Worm (Caenorhabditis elegans) whole organism, dauer: ENCODE measurements around the gene C54C6.7.

Experiments used
- unc-62 ChIP-seq: sonication (generic microtip); optimal IDR thresholded peaks from 2 replicates; lab custom pipeline; 2017; ENCODE audit warnings: missing biosample characterization, missing genetic modification reagents, missing genetic modification characterization

C54C6.7 gene

DNA sequence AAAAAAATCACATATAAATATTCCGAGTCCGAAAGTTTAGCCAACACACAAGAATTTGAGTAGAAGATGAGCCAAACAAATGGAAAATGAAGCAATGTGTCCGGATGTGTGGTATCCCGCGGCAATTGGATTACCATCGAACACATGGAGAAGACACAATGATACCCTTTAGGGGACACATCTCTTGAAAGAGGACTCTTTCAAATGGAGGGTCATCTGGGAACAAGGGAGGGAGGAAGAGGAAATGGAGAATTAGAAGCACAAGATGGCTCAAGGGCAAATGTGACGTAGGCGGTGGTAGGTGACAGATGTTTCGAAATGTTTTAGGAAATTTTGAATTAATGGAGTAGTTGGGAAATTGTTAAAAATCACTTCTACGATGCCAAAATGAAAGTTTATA is 3.2 kb downstream of the C54C6.7 start:
- no peak for TF ChIP-seq unc-62 (GFP tag; lab: Kevin White, UChicago)

ce11 chrIII:3542105-3542504 is 4.1 kb downstream of the C54C6.7 start:
- no peak for TF ChIP-seq unc-62 (GFP tag; lab: Kevin White, UChicago)

- no peak for TF ChIP-seq unc-62 (GFP tag; lab: Kevin White, UChicago)
These were observed 4.7 kb downstream of the C54C6.7 start, which contains the start of gene ben-1 for ce11 chrIII:3541539-3541938. Gene ben-1 (minus strand): TSS chrIII:3541639.

DNA sequence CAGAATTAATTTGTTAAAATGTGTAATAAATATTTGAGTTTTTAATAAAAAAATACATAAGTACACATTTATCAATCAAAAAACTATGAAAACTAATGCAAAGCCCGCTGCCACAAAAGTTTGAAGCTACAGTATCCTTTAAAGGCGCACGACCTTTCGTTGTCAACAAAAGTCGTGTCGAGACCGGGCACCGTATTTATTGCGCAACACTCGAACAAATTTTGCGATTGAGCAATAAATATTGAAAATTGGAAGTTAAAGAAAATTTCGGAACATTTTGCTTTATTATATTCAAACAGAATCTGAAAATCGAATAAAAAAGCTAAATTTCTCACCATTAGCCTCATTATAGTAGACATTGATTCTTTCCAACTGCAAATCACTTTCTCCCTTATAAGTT is 5.1 kb downstream of the C54C6.7 start:
- no peak for TF ChIP-seq unc-62 (GFP tag; lab: Kevin White, UChicago)

ce11 chrIII:3540424-3540823 is 5.8 kb downstream of the C54C6.7 start:
- no peak for TF ChIP-seq unc-62 (GFP tag; lab: Kevin White, UChicago)

ce11 chrIII:3539499-3539898 is 6.7 kb downstream of the C54C6.7 start:
- no peak for TF ChIP-seq unc-62 (GFP tag; lab: Kevin White, UChicago)

ce11 chrIII:3537401-3537800 is 8.8 kb downstream of the C54C6.7 start, which contains the start of gene cfap-20:
Gene cfap-20 (minus strand): TSS chrIII:3537501.
- TF ChIP-seq unc-62 (GFP tag; lab: Kevin White, UChicago), result no peak

DNA sequence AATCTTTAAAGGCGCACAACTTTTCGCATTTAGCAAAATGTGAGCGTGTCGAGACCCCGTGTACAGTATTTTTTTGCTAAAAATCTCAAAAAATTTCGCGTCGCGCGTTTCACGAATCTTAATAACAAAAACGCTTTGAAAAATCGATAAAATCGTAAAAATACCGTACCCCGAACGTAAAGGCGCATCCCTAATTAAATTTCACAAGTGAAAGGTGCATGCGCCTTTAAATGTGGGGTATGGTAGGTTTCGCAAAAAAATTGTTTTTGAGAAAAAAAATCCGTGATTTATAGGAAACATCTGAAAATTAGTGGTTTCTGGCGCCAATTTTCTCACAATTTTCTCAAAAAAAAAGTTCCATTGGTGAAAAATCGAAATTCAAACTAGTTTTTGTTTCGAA is 12.0 kb downstream of the C54C6.7 start:
- no peak for TF ChIP-seq unc-62 (GFP tag; lab: Kevin White, UChicago)

DNA sequence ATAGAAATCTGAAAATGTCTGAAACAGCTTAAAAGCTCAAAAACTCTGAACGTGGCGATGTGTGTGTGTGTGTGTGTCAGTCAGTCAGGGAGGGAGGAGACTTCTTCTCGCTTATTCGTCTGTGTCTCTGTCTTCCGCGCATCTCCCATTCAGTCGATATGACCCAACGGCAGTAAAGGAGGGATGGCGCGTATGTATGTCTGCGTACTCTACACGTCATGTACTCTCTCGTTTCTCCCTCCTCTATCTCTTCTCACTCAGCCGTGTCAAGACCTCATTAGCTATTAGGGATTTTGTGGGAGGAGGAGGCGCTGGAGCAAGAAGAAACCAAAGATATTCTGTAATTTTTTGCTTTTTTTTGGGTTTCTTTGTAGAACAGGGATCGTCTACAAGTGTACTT is 14.2 kb downstream of the C54C6.7 start:
- no peak for TF ChIP-seq unc-62 (GFP tag; lab: Kevin White, UChicago)

DNA sequence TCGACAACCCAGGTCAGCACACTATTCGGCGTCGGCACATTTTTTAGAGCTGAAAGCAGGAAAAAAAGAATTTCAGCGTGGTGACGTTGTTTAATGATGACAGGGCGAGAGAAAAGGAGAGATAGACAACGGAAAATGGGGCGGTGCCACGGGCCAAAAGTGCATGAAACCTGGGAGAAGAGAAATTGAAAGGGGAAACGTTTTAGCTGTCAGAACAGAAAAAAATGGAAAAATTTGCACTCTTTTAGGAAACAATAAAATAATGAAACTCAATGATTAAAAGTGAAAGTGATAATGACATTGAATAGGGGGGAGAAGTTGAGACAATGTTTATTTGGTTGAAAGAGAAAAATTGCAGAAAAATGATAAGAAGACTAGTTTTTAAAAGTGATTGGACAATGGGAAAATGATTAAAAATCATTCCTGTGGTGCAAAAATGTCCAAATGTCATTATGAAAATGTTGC is 16.4 kb downstream of the C54C6.7 start, which contains the start of gene pitp-1:
Gene pitp-1, minus strand, starts transcription at position 51 of the 465 bp plus-strand sequence.
- no peak for TF ChIP-seq unc-62 (GFP tag; lab: Kevin White, UChicago)

- no peak for TF ChIP-seq unc-62 (GFP tag; lab: Kevin White, UChicago)
These were observed 17.9 kb downstream of the C54C6.7 start, which contains the start of gene rpl-37 for ce11 chrIII:3528342-3528741. Gene rpl-37 (plus strand): TSS chrIII:3528642.

ce11 chrIII:3523363-3523762 is 22.9 kb downstream of the C54C6.7 start:
- no peak for TF ChIP-seq unc-62 (GFP tag; lab: Kevin White, UChicago)

ce11 chrIII:3520417-3520816 is 25.8 kb downstream of the C54C6.7 start:
- TF ChIP-seq unc-62 (GFP tag; lab: Kevin White, UChicago), result no peak

ce11 chrIII:3519505-3519904 is 26.7 kb downstream of the C54C6.7 start, which contains the start of gene hmit-1.3:
Gene hmit-1.3 (minus strand): TSS chrIII:3519607.
- TF ChIP-seq unc-62 (GFP tag; lab: Kevin White, UChicago), result no peak

DNA sequence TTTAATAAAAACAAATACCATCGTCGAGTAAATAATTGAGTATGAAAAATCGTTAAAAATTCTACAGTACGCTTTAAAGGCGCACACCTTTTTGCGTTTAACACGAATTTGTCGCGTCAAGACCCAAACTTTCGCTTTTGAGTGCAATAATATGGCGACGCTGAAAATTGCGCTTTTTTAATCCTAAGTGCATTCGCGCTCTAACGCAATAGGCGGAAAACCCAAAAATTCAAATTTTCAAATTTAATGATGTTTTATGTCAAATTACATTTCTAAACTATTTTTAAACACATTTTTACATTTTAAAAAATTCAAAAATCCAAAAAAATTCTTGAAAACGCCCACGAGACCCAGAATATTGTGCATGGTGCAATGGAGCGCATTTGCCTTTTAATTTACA is 34.4 kb downstream of the C54C6.7 start:
- TF ChIP-seq unc-62 (GFP tag; lab: Kevin White, UChicago), result no peak

- TF ChIP-seq unc-62 (GFP tag; lab: Kevin White, UChicago), result no peak
These were observed 36.3 kb downstream of the C54C6.7 start, which contains the start of the genes M01F1.4 and mrpl-35 for ce11 chrIII:3509908-3510307. Gene M01F1.4 (minus strand): TSS chrIII:3510033. Gene mrpl-35 (plus strand): TSS chrIII:3510237.

ce11 chrIII:3505051-3505548 is 41.1 kb downstream of the C54C6.7 start, which contains the start of gene lias-1:
Gene lias-1 (minus strand): TSS chrIII:3505101.
- TF ChIP-seq unc-62 (GFP tag; lab: Kevin White, UChicago), result no peak
